Fruit fly (Drosophila melanogaster): Measurements from ENCODE around the gene Ctl1.

DNA sequence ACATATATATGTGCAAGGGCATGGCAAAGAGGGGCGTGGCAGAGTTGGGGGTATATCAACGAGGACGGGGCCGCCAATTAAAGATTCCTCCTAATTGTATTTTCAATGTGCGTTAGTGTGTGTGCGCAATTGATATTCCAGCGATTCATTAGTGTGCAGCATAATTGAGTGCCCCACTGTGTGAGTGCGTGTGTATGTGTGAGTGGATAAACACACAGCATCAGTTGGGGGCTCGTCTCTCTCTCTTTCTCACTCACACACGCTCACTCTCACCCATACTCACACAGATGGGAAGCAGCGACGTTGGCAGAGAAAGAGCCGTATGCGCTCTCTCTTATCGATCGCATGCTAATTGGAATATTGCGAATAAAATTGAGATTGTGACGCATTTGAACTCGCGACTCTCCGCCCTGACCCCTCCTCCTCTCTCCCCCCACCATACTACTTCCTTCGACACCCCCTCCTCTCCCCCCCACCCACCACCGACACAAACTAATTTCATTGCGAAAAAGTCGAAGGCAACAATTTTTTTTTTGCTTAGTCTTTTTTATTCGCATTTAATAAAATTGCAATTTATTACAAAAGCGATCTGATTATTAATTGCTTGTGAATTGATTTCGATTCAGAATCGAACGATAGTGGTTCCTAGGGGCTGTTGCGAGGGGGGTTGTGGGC lies 44.0 kb upstream of the Ctl1 start:
- no peak for TF ChIP-seq insv (optimal IDR thresholded peaks at IDR 0.05)
- TF ChIP-seq h (optimal IDR thresholded peaks at IDR 0.05) = no peak
- TF ChIP-seq Sin3A (optimal IDR thresholded peaks at IDR 0.05) = no peak
- no peak for TF ChIP-seq psq (optimal IDR thresholded peaks at IDR 0.05)

Measured in Kc167 (cell line).